Fruit fly (Drosophila melanogaster): ENCODE measurements around the gene Alp11.
A peak's percentile ranks its signal among the peaks of the same experiment; 100 is the strongest.

Gene Alp11

dm6 chrX:15593477-15594229, 6.1 kb downstream of the Alp11 start, which contains the start of gene Chsy (continued):
- no peak for TF ChIP-seq pzg (GFP tag; optimal IDR thresholded peaks at IDR 0.05)
- TF ChIP-seq CG10366 (GFP tag; IDR thresholded peaks at IDR 0.05) = no peak
- no peak for TF ChIP-seq CG18764 (GFP tag; optimal IDR thresholded peaks at IDR 0.05)
- TF ChIP-seq tgo (GFP tag; IDR thresholded peaks at IDR 0.05) = peak; percentile 18; the same call in 1 of the 3 replicates
- TF ChIP-seq abd-A (tag; optimal IDR thresholded peaks at IDR 0.05) = no peak
- TF ChIP-seq onecut (GFP tag; IDR thresholded peaks at IDR 0.05) = no peak
- peak; percentile 79 to 80 for TF ChIP-seq Trl (optimal IDR thresholded peaks at IDR 0.05)
- no peak for TF ChIP-seq Trl (GFP tag; optimal IDR thresholded peaks at IDR 0.05)
- TF ChIP-seq Sin3A (optimal IDR thresholded peaks at IDR 0.05) = no peak
- TF ChIP-seq CG7271 (tag; optimal IDR thresholded peaks at IDR 0.05) = no peak
- TF ChIP-seq CG1602 (GFP tag; optimal IDR thresholded peaks at IDR 0.05) = no peak
- TF ChIP-seq hb (GFP tag; IDR thresholded peaks at IDR 0.05; ENCODE audit: partially characterized antibody) = no peak
- no peak for TF ChIP-seq fd64A (GFP tag; optimal IDR thresholded peaks at IDR 0.05)
- no peak for TF ChIP-seq CG6272 (GFP tag; IDR thresholded peaks at IDR 0.05)
- no peak for TF ChIP-seq CG30020 (tag; optimal IDR thresholded peaks at IDR 0.05)
- no peak for TF ChIP-seq CG17359 (tag; optimal IDR thresholded peaks at IDR 0.05)
- TF ChIP-seq CG2129 (GFP tag; IDR thresholded peaks at IDR 0.05; ENCODE audit: partially characterized antibody) = no peak
- TF ChIP-seq esg (GFP tag; conservative IDR thresholded peaks at IDR 0.05) = no peak
- no peak for TF ChIP-seq CG10979 (tag; optimal IDR thresholded peaks at IDR 0.05)
- no peak for TF ChIP-seq Max (GFP tag; optimal IDR thresholded peaks at IDR 0.05)
- TF ChIP-seq ara (GFP tag; IDR thresholded peaks at IDR 0.05) = no peak
- TF ChIP-seq CG10565 (GFP tag; optimal IDR thresholded peaks at IDR 0.05) = no peak
- TF ChIP-seq zen (tag; optimal IDR thresholded peaks at IDR 0.05) = no peak
- no peak for TF ChIP-seq tup (GFP tag; optimal IDR thresholded peaks at IDR 0.05)
- TF ChIP-seq Sox100B (GFP tag; optimal IDR thresholded peaks at IDR 0.05) = peak; percentile 27
- no peak for TF ChIP-seq Spps (tag; optimal IDR thresholded peaks at IDR 0.05)
- TF ChIP-seq Atf3 (GFP tag; optimal IDR thresholded peaks at IDR 0.05) = no peak
- peak; percentile 49; the same call in 1 of the 4 replicates for TF ChIP-seq Gug (GFP tag; IDR thresholded peaks at IDR 0.05)
- TF ChIP-seq Lpt (GFP tag; optimal IDR thresholded peaks at IDR 0.05) = no peak
- 0 out of 2 replicates have a peak, but pooled peaks have one; percentile 20 for TF ChIP-seq stc (GFP tag; IDR thresholded peaks at IDR 0.05)
- TF ChIP-seq tna (GFP tag; IDR thresholded peaks at IDR 0.05; ENCODE audit: partially characterized antibody) = no peak
- TF ChIP-seq CG14014 (GFP tag; IDR thresholded peaks at IDR 0.05) = no peak
- TF ChIP-seq zen2 (GFP tag; IDR thresholded peaks at IDR 0.05; ENCODE audit: partially characterized antibody) = no peak
- TF ChIP-seq B-H1 (GFP tag; IDR thresholded peaks at IDR 0.05) = peak; percentile 10; the same call in 1 of the 3 replicates
- TF ChIP-seq Hr39 (optimal IDR thresholded peaks at IDR 0.05) = no peak
- no peak for TF ChIP-seq CG11560 (tag; IDR thresholded peaks at IDR 0.05)
- no peak for TF ChIP-seq CG7357 (GFP tag; IDR thresholded peaks at IDR 0.05)
- no peak for TF ChIP-seq CG3407 (GFP tag; optimal IDR thresholded peaks at IDR 0.05)
- TF ChIP-seq Hey (tag; optimal IDR thresholded peaks at IDR 0.05) = no peak
- TF ChIP-seq HLH54F (GFP tag; optimal IDR thresholded peaks at IDR 0.05) = no peak
- peak; percentile 15 for TF ChIP-seq lab (GFP tag; optimal IDR thresholded peaks at IDR 0.05)
- TF ChIP-seq TFAM (GFP tag; optimal IDR thresholded peaks at IDR 0.05) = no peak
- TF ChIP-seq HLHmδ (GFP tag; optimal IDR thresholded peaks at IDR 0.05) = peak; percentile 16
- no peak for TF ChIP-seq pho (GFP tag; optimal IDR thresholded peaks at IDR 0.05)
- no peak for TF ChIP-seq nerfin-1 (tag; optimal IDR thresholded peaks at IDR 0.05)
- TF ChIP-seq tap (tag; optimal IDR thresholded peaks at IDR 0.05) = no peak
- TF ChIP-seq CHES-1-like (GFP tag; optimal IDR thresholded peaks at IDR 0.05) = no peak
- TF ChIP-seq gcm (GFP tag; optimal IDR thresholded peaks at IDR 0.05) = no peak
- TF ChIP-seq CG4328 (GFP tag; optimal IDR thresholded peaks at IDR 0.05) = no peak
- TF ChIP-seq ato (GFP tag; IDR thresholded peaks at IDR 0.05; ENCODE audit: partially characterized antibody) = no peak
- TF ChIP-seq CG8089 (GFP tag; optimal IDR thresholded peaks at IDR 0.05) = no peak

Measured in whole organism, embryonic.